Worm (Caenorhabditis elegans) whole organism, late embryonic: ENCODE measurements around the gene R148.5.

Experiments
- F13H6.1 ChIP-seq: sonication (generic microtip); optimal IDR thresholded peaks from 2 replicates; lab custom pipeline; 2016; ENCODE audit warnings: missing genetic modification characterization, missing compliant biosample characterization
- ama-1 ChIP-seq: fragments of 150-350 bp; optimal IDR thresholded peaks from 2 replicates; lab custom pipeline; 2014
- ceh-24 ChIP-seq: sonication (generic microtip); optimal IDR thresholded peaks from 2 replicates; lab custom pipeline; 2016; ENCODE audit warnings: mild to moderate bottlenecking, missing genetic modification characterization, missing compliant biosample characterization
- ceh-6 ChIP-seq: fragments of 200-800 bp; sonication (Bioruptor generic); optimal IDR thresholded peaks from 2 replicates; lab custom pipeline; 2018; ENCODE audit warnings: mild to moderate bottlenecking, missing genetic modification characterization, missing compliant biosample characterization
- dmd-4 ChIP-seq: sonication (generic microtip); optimal IDR thresholded peaks from 2 replicates; lab custom pipeline; 2016; ENCODE audit warnings: borderline replicate concordance, missing genetic modification characterization, missing compliant biosample characterization
- dve-1 ChIP-seq: sonication (generic microtip); optimal IDR thresholded peaks from 2 replicates; lab custom pipeline; 2017; ENCODE audit warnings: antibody characterized with exemption, mild to moderate bottlenecking, missing genetic modification characterization, missing compliant biosample characterization
- elt-2 ChIP-seq: sonication (generic microtip); optimal IDR thresholded peaks from 2 replicates; lab custom pipeline; 2016; ENCODE audit warnings: missing genetic modification reagents, missing genetic modification characterization, missing compliant biosample characterization
- hlh-30 ChIP-seq: sonication (generic microtip); optimal IDR thresholded peaks from 2 replicates; lab custom pipeline; 2017; ENCODE audit warnings: antibody characterized with exemption, missing genetic modification characterization, missing compliant biosample characterization; ENCODE audit not compliant: insufficient read depth
- nfya-1 ChIP-seq: sonication (generic microtip); optimal IDR thresholded peaks from 2 replicates; lab custom pipeline; 2017; ENCODE audit warnings: missing genetic modification characterization, mild to moderate bottlenecking, missing compliant biosample characterization, antibody characterized with exemption, moderate library complexity
- pha-4 ChIP-seq: fragments of 150-350 bp; optimal IDR thresholded peaks from 2 replicates; lab custom pipeline; 2018; ENCODE audit warnings: missing biosample characterization, missing genetic modification reagents, missing genetic modification characterization
- pqm-1 ChIP-seq: sonication (generic microtip); optimal IDR thresholded peaks from 2 replicates; lab custom pipeline; 2016; ENCODE audit warnings: missing genetic modification characterization, missing compliant biosample characterization
- unc-3 ChIP-seq, 2 experiments: fragments of 200-800 bp in 1 of 2; sonication (Bioruptor generic) in 1 of 2; sonication (generic microtip) in 1 of 2; conservative IDR thresholded peaks in 1 of 2; optimal IDR thresholded peaks in 1 of 2; 2 replicates each; pipeline versions ENCODE4 v1.3.6 to Lab custom; 2016 to 2022; ENCODE audit warnings: missing compliant biosample characterization in 2 of 2, missing genetic modification characterization in 2 of 2, missing genetic modification reagents in 1 of 2
- unc-86 ChIP-seq: sonication (generic microtip); optimal IDR thresholded peaks from 2 replicates; lab custom pipeline; 2016; ENCODE audit warnings: missing genetic modification characterization, missing compliant biosample characterization

ce11 chrIII:3140227-3140626 is 25.2 kb upstream of the R148.5 start:
- TF ChIP-seq elt-2 (tag; lab: Kevin White, UChicago) = no peak
- TF ChIP-seq hlh-30 (tag; lab: Kevin White, UChicago) = no peak
- no peak for TF ChIP-seq dve-1 (tag; lab: Kevin White, UChicago)
- TF ChIP-seq dmd-4 = no peak
- TF ChIP-seq pqm-1 (tag; lab: Kevin White, UChicago) = no peak
- no peak for TF ChIP-seq ceh-6 (GFP tag; lab: Kevin White, UChicago)
- no peak for TF ChIP-seq nfya-1 (tag; lab: Kevin White, UChicago)
- no peak for TF ChIP-seq ama-1 (lab: Kevin White, UChicago)
- no peak for TF ChIP-seq ceh-24 (tag; lab: Kevin White, UChicago)
- no peak for TF ChIP-seq pha-4 (tag; lab: Kevin White, UChicago)
- TF ChIP-seq unc-86 = no peak
- no peak for TF ChIP-seq unc-3 (GFP tag; conservative IDR thresholded peaks at IDR 0.05; lab: Robert Waterston, UW)
- no peak for TF ChIP-seq unc-3 (tag; optimal IDR thresholded peaks at IDR 0.05; lab: Kevin White, UChicago)
- TF ChIP-seq F13H6.1 = no peak
